Worm (Caenorhabditis elegans) whole organism, L4/young adult: Measurements from ENCODE around the gene Y73F8A.1159.

Experiments
- W03F9.2 ChIP-seq: fragments of 150-350 bp; optimal IDR thresholded peaks from 2 replicates; lab custom pipeline; 2014; ENCODE audit warnings: missing biosample characterization, missing genetic modification characterization
- dao-5 ChIP-seq: sonication (generic microtip); optimal IDR thresholded peaks from 2 replicates; lab custom pipeline; 2016; ENCODE audit warnings: missing genotype, missing genetic modification characterization, moderate library complexity, missing compliant biosample characterization
- him-1 ChIP-seq: sonication (generic microtip); optimal IDR thresholded peaks from 2 replicates; lab custom pipeline; 2016; ENCODE audit warnings: missing genotype, missing genetic modification reagents, missing genetic modification characterization, missing compliant biosample characterization

- no peak for TF ChIP-seq him-1 (tag; lab: Kevin White, UChicago)
- no peak for TF ChIP-seq W03F9.2 (tag; lab: Kevin White, UChicago)
- no peak for TF ChIP-seq dao-5 (tag; lab: Kevin White, UChicago)
Observed at ce11 chrIV:15399977-15400376, 9.2 kb upstream of the Y73F8A.1159 start, which contains the start of gene nhr-5.
